Worm (Caenorhabditis elegans) whole organism, late embryonic: ENCODE data around the gene R03D7.8.

Source experiments
- C08G9.2 ChIP-seq: sonication (generic microtip); optimal IDR thresholded peaks from 2 replicates; lab custom pipeline; 2016; ENCODE audit warnings: mild to moderate bottlenecking, missing genetic modification characterization, moderate library complexity, missing compliant biosample characterization
- C38D4.7 ChIP-seq: fragments of 200-800 bp; sonication (Bioruptor generic); optimal IDR thresholded peaks from 2 replicates; lab custom pipeline; 2018; ENCODE audit warnings: mild to moderate bottlenecking, missing genetic modification characterization, moderate library complexity, missing compliant biosample characterization
- F13H6.1 ChIP-seq: sonication (generic microtip); optimal IDR thresholded peaks from 2 replicates; lab custom pipeline; 2016; ENCODE audit warnings: missing genetic modification characterization, missing compliant biosample characterization
- K02D7.2 ChIP-seq: sonication (generic microtip); optimal IDR thresholded peaks from 2 replicates; lab custom pipeline; 2017; ENCODE audit warnings: mild to moderate bottlenecking, missing genetic modification characterization, missing compliant biosample characterization
- ahr-1 ChIP-seq: sonication (generic microtip); optimal IDR thresholded peaks from 2 replicates; lab custom pipeline; 2016; ENCODE audit warnings: missing genetic modification characterization, missing compliant biosample characterization
- ama-1 ChIP-seq: fragments of 150-350 bp; optimal IDR thresholded peaks from 2 replicates; lab custom pipeline; 2014
- ceh-14 ChIP-seq: sonication (generic microtip); optimal IDR thresholded peaks from 2 replicates; lab custom pipeline; 2016; ENCODE audit warnings: missing genotype, missing genetic modification characterization, missing compliant biosample characterization
- ceh-18 ChIP-seq: sonication (generic microtip); optimal IDR thresholded peaks from 2 replicates; lab custom pipeline; 2016; ENCODE audit warnings: missing genetic modification characterization, missing compliant biosample characterization
- ceh-19 ChIP-seq: fragments of 200-800 bp; sonication (Bioruptor generic); optimal IDR thresholded peaks from 2 replicates; lab custom pipeline; 2018; ENCODE audit warnings: mild to moderate bottlenecking, missing genetic modification characterization, missing compliant biosample characterization
- ceh-22 ChIP-seq: sonication (generic microtip); optimal IDR thresholded peaks from 2 replicates; lab custom pipeline; 2017; ENCODE audit warnings: missing biosample characterization, missing genetic modification characterization
- ceh-24 ChIP-seq: sonication (generic microtip); optimal IDR thresholded peaks from 2 replicates; lab custom pipeline; 2016; ENCODE audit warnings: mild to moderate bottlenecking, missing genetic modification characterization, missing compliant biosample characterization
- ceh-30 ChIP-seq: fragments of 150-350 bp; optimal IDR thresholded peaks from 2 replicates; lab custom pipeline; 2014; ENCODE audit warnings: missing biosample characterization, missing genetic modification characterization
- ceh-31 ChIP-seq: sonication (generic microtip); optimal IDR thresholded peaks from 2 replicates; lab custom pipeline; 2016; ENCODE audit warnings: missing genetic modification characterization, missing compliant biosample characterization
- che-1 ChIP-seq: sonication (generic microtip); optimal IDR thresholded peaks from 2 replicates; lab custom pipeline; 2016; ENCODE audit warnings: mild to moderate bottlenecking, missing genetic modification characterization, missing compliant biosample characterization
- dve-1 ChIP-seq: sonication (generic microtip); optimal IDR thresholded peaks from 2 replicates; lab custom pipeline; 2017; ENCODE audit warnings: antibody characterized with exemption, mild to moderate bottlenecking, missing genetic modification characterization, missing compliant biosample characterization
- ets-4 ChIP-seq: sonication (generic microtip); optimal IDR thresholded peaks from 2 replicates; lab custom pipeline; 2016; ENCODE audit warnings: missing genetic modification characterization, missing compliant biosample characterization
- eyg-1 ChIP-seq: sonication (generic microtip); optimal IDR thresholded peaks from 2 replicates; lab custom pipeline; 2016; ENCODE audit warnings: missing genotype, missing genetic modification characterization, missing compliant biosample characterization
- fax-1 ChIP-seq: sonication (generic microtip); optimal IDR thresholded peaks from 2 replicates; lab custom pipeline; 2016; ENCODE audit warnings: missing genotype, missing genetic modification characterization, missing compliant biosample characterization
- fkh-10 ChIP-seq: fragments of 150-350 bp; optimal IDR thresholded peaks from 2 replicates; lab custom pipeline; 2014; ENCODE audit warnings: missing biosample characterization, missing genetic modification reagents, missing genetic modification characterization
- hlh-13 ChIP-seq: fragments of 200-800 bp; sonication (Bioruptor generic); optimal IDR thresholded peaks from 2 replicates; lab custom pipeline; 2018; ENCODE audit warnings: mild to moderate bottlenecking, missing genetic modification characterization, missing compliant biosample characterization
- hlh-6 ChIP-seq: sonication (generic microtip); optimal IDR thresholded peaks from 2 replicates; lab custom pipeline; 2016; ENCODE audit warnings: missing genotype, missing genetic modification characterization, missing compliant biosample characterization
- lin-11 ChIP-seq: fragments of 200-800 bp; sonication (Bioruptor generic); optimal IDR thresholded peaks from 2 replicates; lab custom pipeline; 2018; ENCODE audit warnings: mild to moderate bottlenecking, missing genetic modification characterization, missing compliant biosample characterization
- madf-2 ChIP-seq: sonication (generic microtip); optimal IDR thresholded peaks from 2 replicates; lab custom pipeline; 2017; ENCODE audit warnings: missing genetic modification characterization, missing compliant biosample characterization
- nfya-1 ChIP-seq: sonication (generic microtip); optimal IDR thresholded peaks from 2 replicates; lab custom pipeline; 2017; ENCODE audit warnings: missing genetic modification characterization, mild to moderate bottlenecking, missing compliant biosample characterization, antibody characterized with exemption, moderate library complexity
- nhr-11 ChIP-seq: fragments of 150-350 bp; optimal IDR thresholded peaks from 2 replicates; lab custom pipeline; 2014; ENCODE audit warnings: missing biosample characterization, missing genetic modification characterization
- npax-4 ChIP-seq: sonication (generic microtip); optimal IDR thresholded peaks from 2 replicates; lab custom pipeline; 2016; ENCODE audit warnings: missing genetic modification characterization, missing compliant biosample characterization
- odd-2 ChIP-seq: sonication (generic microtip); optimal IDR thresholded peaks from 2 replicates; lab custom pipeline; 2017; ENCODE audit warnings: antibody characterized with exemption, mild to moderate bottlenecking, missing genetic modification characterization, missing compliant biosample characterization
- pha-2 ChIP-seq: sonication (generic microtip); optimal IDR thresholded peaks from 2 replicates; lab custom pipeline; 2017; ENCODE audit warnings: mild to moderate bottlenecking, missing genetic modification characterization, missing compliant biosample characterization
- pha-4 ChIP-seq: fragments of 150-350 bp; optimal IDR thresholded peaks from 2 replicates; lab custom pipeline; 2018; ENCODE audit warnings: missing biosample characterization, missing genetic modification reagents, missing genetic modification characterization
- pqm-1 ChIP-seq: sonication (generic microtip); optimal IDR thresholded peaks from 2 replicates; lab custom pipeline; 2016; ENCODE audit warnings: missing genetic modification characterization, missing compliant biosample characterization
- pros-1 ChIP-seq: fragments of 150-350 bp; optimal IDR thresholded peaks from 2 replicates; lab custom pipeline; 2014; ENCODE audit warnings: missing biosample characterization, missing genetic modification reagents, missing genetic modification characterization
- ref-2 ChIP-seq: sonication (generic microtip); optimal IDR thresholded peaks from 2 replicates; lab custom pipeline; 2016; ENCODE audit warnings: missing genetic modification characterization, missing compliant biosample characterization
- rnt-1 ChIP-seq: sonication (generic microtip); optimal IDR thresholded peaks from 2 replicates; lab custom pipeline; 2016; ENCODE audit warnings: missing genetic modification characterization, missing compliant biosample characterization
- sdc-2 ChIP-seq: sonication (generic microtip); optimal IDR thresholded peaks from 2 replicates; lab custom pipeline; 2016; ENCODE audit warnings: missing genotype, missing genetic modification characterization, missing compliant biosample characterization
- sox-2 ChIP-seq: fragments of 200-800 bp; sonication (Bioruptor generic); IDR thresholded peaks from 2 replicates; pipeline ENCODE4 v1.3.6; 2022; ENCODE audit warnings: missing genetic modification reagents, missing genetic modification characterization, missing compliant biosample characterization
- sox-4 ChIP-seq: sonication (generic microtip); optimal IDR thresholded peaks from 2 replicates; lab custom pipeline; 2017; ENCODE audit warnings: mild to moderate bottlenecking, missing genetic modification characterization, inconsistent platforms, missing compliant biosample characterization
- syd-9 ChIP-seq: sonication (generic microtip); optimal IDR thresholded peaks from 2 replicates; lab custom pipeline; 2016; ENCODE audit warnings: mild to moderate bottlenecking, missing genetic modification characterization, moderate library complexity, missing compliant biosample characterization
- tbx-2 ChIP-seq: sonication (generic microtip); optimal IDR thresholded peaks from 2 replicates; lab custom pipeline; 2016; ENCODE audit warnings: missing genetic modification characterization, missing compliant biosample characterization
- ttx-3 ChIP-seq: sonication (generic microtip); optimal IDR thresholded peaks from 2 replicates; lab custom pipeline; 2016; ENCODE audit warnings: missing genetic modification reagents, missing genetic modification characterization, missing compliant biosample characterization
- unc-42 ChIP-seq: sonication (generic microtip); optimal IDR thresholded peaks from 2 replicates; lab custom pipeline; 2016; ENCODE audit warnings: missing genotype, missing genetic modification characterization, missing compliant biosample characterization
- unc-55 ChIP-seq: sonication (generic microtip); optimal IDR thresholded peaks from 2 replicates; lab custom pipeline; 2017; ENCODE audit warnings: missing biosample characterization, missing genetic modification reagents, missing genetic modification characterization
- zip-5 ChIP-seq: sonication (generic microtip); optimal IDR thresholded peaks from 2 replicates; lab custom pipeline; 2016; ENCODE audit warnings: missing genetic modification characterization, missing compliant biosample characterization
- ztf-16 ChIP-seq: sonication (generic microtip); optimal IDR thresholded peaks from 2 replicates; lab custom pipeline; 2017; ENCODE audit warnings: missing genetic modification characterization, missing compliant biosample characterization

The R03D7.8 gene

ce11 chrII:10964748-10965147 is 8.1 kb upstream of the R03D7.8 start:
- TF ChIP-seq nfya-1, result no peak
- no peak for TF ChIP-seq ceh-19 (GFP tag; lab: Kevin White, UChicago)
- TF ChIP-seq pha-2, result no peak
- no peak for TF ChIP-seq pqm-1
- TF ChIP-seq ceh-14 (tag; lab: Kevin White, UChicago), result no peak
- TF ChIP-seq odd-2, result no peak
- TF ChIP-seq unc-42, result peak; percentile 51
- TF ChIP-seq, all 69 proteins: peak for 1

ce11 chrII:10959676-10960075 is 3.0 kb upstream of the R03D7.8 start:
- TF ChIP-seq unc-42, result no peak
- no peak for TF ChIP-seq sox-2
- TF ChIP-seq ttx-3 (tag; lab: Kevin White, UChicago), result no peak
- TF ChIP-seq npax-4, result no peak
- TF ChIP-seq pros-1 (tag; lab: Kevin White, UChicago), result no peak
- TF ChIP-seq, all 69 proteins: peak for 0

- TF ChIP-seq lin-11 (tag; lab: Kevin White, UChicago) (no peak), eyg-1 (tag; lab: Kevin White, UChicago) (no peak)
These were observed 2.4 kb upstream of the R03D7.8 start for ce11 chrII:10959138-10959537.

ce11 chrII:10955114-10955513 is 1.6 kb downstream of the R03D7.8 start:
- no peak for TF ChIP-seq madf-2
- no peak for TF ChIP-seq ceh-19 (GFP tag; lab: Kevin White, UChicago)

ce11 chrII:10953065-10953464 is 3.6 kb downstream of the R03D7.8 start, which contains the start of gene nos-1:
Gene nos-1 (minus strand): TSS chrII:10953165.
- TF ChIP-seq fax-1 (no peak), nfya-1 (no peak), ceh-24 (no peak), ceh-31 (tag; lab: Kevin White, UChicago) (no peak), ama-1 (lab: Kevin White, UChicago) (no peak), sox-4 (no peak)

- TF ChIP-seq ceh-31 (tag; lab: Kevin White, UChicago), result peak; percentile 4
- no peak for TF ChIP-seq ceh-22 (tag; lab: Kevin White, UChicago)
- no peak for TF ChIP-seq ceh-30 (tag; lab: Kevin White, UChicago)
- TF ChIP-seq rnt-1 (tag; lab: Kevin White, UChicago), result no peak
- TF ChIP-seq ceh-18 (tag; lab: Kevin White, UChicago), result peak; percentile 29
- TF ChIP-seq eyg-1 (tag; lab: Kevin White, UChicago), result no peak
- TF ChIP-seq K02D7.2 (tag; lab: Kevin White, UChicago), result no peak
- TF ChIP-seq pha-4 (tag; lab: Kevin White, UChicago), result no peak
- no peak for TF ChIP-seq F13H6.1 (tag; lab: Kevin White, UChicago)
- TF ChIP-seq hlh-6, result no peak
- TF ChIP-seq C08G9.2 (tag; lab: Kevin White, UChicago), result no peak
- TF ChIP-seq ahr-1 (tag; lab: Kevin White, UChicago), result no peak
- TF ChIP-seq sdc-2 (tag; lab: Kevin White, UChicago), result no peak
- no peak for TF ChIP-seq zip-5
- peak; percentile 28 for TF ChIP-seq dve-1 (tag; lab: Kevin White, UChicago)
- TF ChIP-seq C38D4.7 (GFP tag; lab: Kevin White, UChicago), result no peak
- no peak for TF ChIP-seq npax-4
- TF ChIP-seq che-1, result no peak
- TF ChIP-seq unc-55, result peak; percentile 50
- no peak for TF ChIP-seq tbx-2
- no peak for TF ChIP-seq ztf-16 (tag; lab: Kevin White, UChicago)
- TF ChIP-seq nfya-1, result peak; percentile 12
- TF ChIP-seq nhr-11 (tag; lab: Kevin White, UChicago), result no peak
- no peak for TF ChIP-seq ref-2 (tag; lab: Kevin White, UChicago)
- TF ChIP-seq fkh-10 (GFP tag; lab: Kevin White, UChicago), result no peak
- TF ChIP-seq hlh-13 (GFP tag; lab: Kevin White, UChicago), result no peak
- no peak for TF ChIP-seq syd-9 (tag; lab: Kevin White, UChicago)
- TF ChIP-seq ceh-14 (tag; lab: Kevin White, UChicago), result no peak
- no peak for TF ChIP-seq unc-42
- no peak for TF ChIP-seq ets-4 (tag; lab: Kevin White, UChicago)
- no peak for TF ChIP-seq sox-4
These were observed 6.5 kb downstream of the R03D7.8 start, which contains the start of gene gst-5 for ce11 chrII:10950107-10950679. Gene gst-5 (plus strand): TSS chrII:10950352.
